Fruit fly (Drosophila melanogaster) whole organism, embryonic: ENCODE data around the gene Cyp4d1.

Source experiments
- Abd-B ChIP-seq: fragments of 200-800 bp; sonication (Bioruptor generic); optimal IDR thresholded peaks from 2 replicates; lab custom pipeline; 2018; ENCODE audit warnings: missing biosample characterization, mild to moderate bottlenecking, missing genetic modification characterization, moderate library complexity
- Adf1 ChIP-seq: fragments of 200-800 bp; sonication (Bioruptor generic); IDR thresholded peaks from 2 replicates; pipeline ENCODE4 v1.3.6; 2022; ENCODE audit warnings: missing biosample characterization, missing genetic modification characterization
- B-H2 ChIP-seq: fragments of 200-800 bp; sonication (Bioruptor generic); optimal IDR thresholded peaks from 2 replicates; lab custom pipeline; 2018; ENCODE audit warnings: missing biosample characterization, mild to moderate bottlenecking, missing genetic modification characterization
- CG10321 ChIP-seq: fragments of 200-800 bp; sonication (Bioruptor generic); IDR thresholded peaks from 2 replicates; pipeline ENCODE4 v1.3.6; 2022; ENCODE audit warnings: missing biosample characterization, missing genetic modification characterization
- CG10543 ChIP-seq: fragments of 200-800 bp; sonication (Bioruptor generic); optimal IDR thresholded peaks from 3 replicates; lab custom pipeline; 2017; ENCODE audit warnings: missing biosample characterization, mild to moderate bottlenecking, missing genetic modification characterization, moderate library complexity
- CG17328 ChIP-seq: fragments of 200-800 bp; sonication (Bioruptor generic); IDR thresholded peaks from 2 replicates; pipeline ENCODE4 v1.3.6; 2022; ENCODE audit warnings: missing biosample characterization, missing genetic modification characterization
- CG17385 ChIP-seq: fragments of 200-800 bp; sonication (Bioruptor generic); optimal IDR thresholded peaks from 3 replicates; lab custom pipeline; 2018; ENCODE audit warnings: missing biosample characterization, mild to moderate bottlenecking, missing genetic modification characterization
- CG1832 ChIP-seq: fragments of 200-800 bp; sonication (Bioruptor generic); optimal IDR thresholded peaks from 2 replicates; lab custom pipeline; 2017; ENCODE audit warnings: missing biosample characterization, mild to moderate bottlenecking, missing genetic modification characterization, inconsistent platforms
- CG32767 ChIP-seq: fragments of 200-800 bp; sonication (Bioruptor generic); IDR thresholded peaks from 2 replicates; pipeline ENCODE4 v1.3.6; 2022; ENCODE audit warnings: missing biosample characterization, missing genetic modification characterization
- CG33557 ChIP-seq: fragments of 200-800 bp; sonication (Bioruptor generic); optimal IDR thresholded peaks from 2 replicates; lab custom pipeline; 2019; ENCODE audit warnings: missing biosample characterization, mild to moderate bottlenecking, missing genetic modification characterization, moderate library complexity
- CG4707 ChIP-seq: fragments of 200-800 bp; sonication (Bioruptor generic); optimal IDR thresholded peaks from 2 replicates; lab custom pipeline; 2018; ENCODE audit warnings: missing biosample characterization, mild to moderate bottlenecking, missing genetic modification characterization, moderate library complexity
- CG8290 ChIP-seq, 3 experiments: fragments of 200-800 bp; sonication (Bioruptor generic); optimal IDR thresholded peaks; 2 replicates each; lab custom pipeline; 2016 to 2019; ENCODE audit warnings: missing biosample characterization in 3 of 3, missing genetic modification characterization in 3 of 3, mild to moderate bottlenecking in 2 of 3, moderate library complexity in 1 of 3
- CG8388 ChIP-seq: fragments of 200-800 bp; sonication (Bioruptor generic); optimal IDR thresholded peaks from 2 replicates; lab custom pipeline; 2019; ENCODE audit warnings: missing biosample characterization, mild to moderate bottlenecking, missing genetic modification characterization, moderate library complexity
- CoRest ChIP-seq: fragments of 200-800 bp; sonication (Bioruptor generic); optimal IDR thresholded peaks from 3 replicates; lab custom pipeline; 2018; ENCODE audit warnings: missing biosample characterization, mild to moderate bottlenecking, missing genetic modification characterization, moderate library complexity
- Deaf1 ChIP-seq: fragments of 200-800 bp; optimal IDR thresholded peaks from 3 replicates; lab custom pipeline; 2019; ENCODE audit warnings: missing biosample characterization, mild to moderate bottlenecking, missing genetic modification characterization, moderate library complexity
- Ets97D ChIP-seq: fragments of 200-800 bp; sonication (Bioruptor generic); optimal IDR thresholded peaks from 3 replicates; lab custom pipeline; 2016; ENCODE audit warnings: missing biosample characterization, missing genetic modification characterization
- HLH54F ChIP-seq: fragments of 200-800 bp; sonication (Bioruptor generic); optimal IDR thresholded peaks from 3 replicates; lab custom pipeline; 2016; ENCODE audit warnings: missing biosample characterization, missing genetic modification characterization
- Jarid2 ChIP-seq: fragments of 200-800 bp; sonication (Bioruptor generic); optimal IDR thresholded peaks from 3 replicates; lab custom pipeline; 2017; ENCODE audit warnings: mild to moderate bottlenecking, missing biosample characterization, missing genetic modification reagents, missing genetic modification characterization
- MBD-R2 ChIP-seq: fragments of 200-800 bp; sonication (Bioruptor generic); IDR thresholded peaks from 2 replicates; pipeline ENCODE4 v1.3.6; 2022; ENCODE audit warnings: missing biosample characterization, missing genetic modification characterization
- Neu2 ChIP-seq: fragments of 200-800 bp; sonication (Bioruptor generic); optimal IDR thresholded peaks from 3 replicates; lab custom pipeline; 2016; ENCODE audit warnings: missing biosample characterization, missing genetic modification characterization, borderline replicate concordance
- Nf-YA ChIP-seq: fragments of 200-800 bp; sonication (Bioruptor generic); IDR thresholded peaks from 2 replicates; pipeline ENCODE4 v1.3.6; 2022; ENCODE audit warnings: missing biosample characterization, missing genetic modification characterization
- Nf-YB ChIP-seq: fragments of 200-800 bp; sonication (Bioruptor generic); optimal IDR thresholded peaks from 3 replicates; lab custom pipeline; 2019; ENCODE audit warnings: missing biosample characterization, mild to moderate bottlenecking, missing genetic modification characterization, moderate library complexity
- Nf-YC ChIP-seq: fragments of 200-800 bp; optimal IDR thresholded peaks from 3 replicates; lab custom pipeline; 2019; ENCODE audit warnings: missing biosample characterization, mild to moderate bottlenecking, missing genetic modification characterization, moderate library complexity
- NfI ChIP-seq: fragments of 200-800 bp; sonication (Bioruptor generic); optimal IDR thresholded peaks from 3 replicates; lab custom pipeline; 2018; ENCODE audit warnings: missing biosample characterization, mild to moderate bottlenecking, missing genetic modification characterization, moderate library complexity
- Opbp ChIP-seq: fragments of 200-800 bp; sonication (Bioruptor generic); IDR thresholded peaks from 3 replicates; pipeline ENCODE4 v1.3.6; 2022; ENCODE audit warnings: missing biosample characterization, missing genetic modification characterization; ENCODE audit not compliant: partially characterized antibody
- Ptx1 ChIP-seq: fragments of 200-800 bp; sonication (Bioruptor generic); IDR thresholded peaks from 2 replicates; pipeline ENCODE4 v1.3.6; 2022; ENCODE audit warnings: missing biosample characterization, missing genetic modification characterization
- Vsx1 ChIP-seq: fragments of 200-800 bp; sonication (Bioruptor generic); optimal IDR thresholded peaks from 2 replicates; lab custom pipeline; 2017; ENCODE audit warnings: missing biosample characterization, mild to moderate bottlenecking, missing genetic modification characterization, missing genetic modification reagents
- abd-A ChIP-seq: fragments of 200-800 bp; sonication (Bioruptor generic); optimal IDR thresholded peaks from 3 replicates; lab custom pipeline; 2019; ENCODE audit warnings: missing biosample characterization, mild to moderate bottlenecking, missing genetic modification characterization, moderate library complexity
- aop ChIP-seq: fragments of 200-800 bp; sonication (Bioruptor generic); IDR thresholded peaks from 2 replicates; pipeline ENCODE4 v1.3.6; 2022; ENCODE audit warnings: missing biosample characterization, missing genetic modification characterization
- ash1 ChIP-seq: fragments of 200-800 bp; sonication (Bioruptor generic); optimal IDR thresholded peaks from 2 replicates; lab custom pipeline; 2018; ENCODE audit warnings: missing biosample characterization, mild to moderate bottlenecking, missing genetic modification characterization
- bigmax ChIP-seq: fragments of 200-800 bp; sonication (Bioruptor generic); optimal IDR thresholded peaks from 2 replicates; lab custom pipeline; 2018; ENCODE audit warnings: missing biosample characterization, mild to moderate bottlenecking, missing genetic modification characterization
- cad ChIP-seq: fragments of >200 bp; optimal IDR thresholded peaks from 2 replicates; lab custom pipeline; 2017; ENCODE audit warnings: missing biosample characterization, missing genetic modification characterization
- cg ChIP-seq: fragments of 200-800 bp; sonication (Bioruptor generic); optimal IDR thresholded peaks from 3 replicates; lab custom pipeline; 2019; ENCODE audit warnings: missing biosample characterization, mild to moderate bottlenecking, missing genetic modification characterization, moderate library complexity
- ci ChIP-seq: fragments of 200-800 bp; sonication (Bioruptor generic); IDR thresholded peaks from 3 replicates; pipeline ENCODE4 v1.3.6; 2022; ENCODE audit warnings: missing biosample characterization, missing genetic modification characterization
- crol ChIP-seq: fragments of 200-800 bp; sonication (Bioruptor generic); IDR thresholded peaks from 2 replicates; pipeline ENCODE4 v1.3.6; 2022; ENCODE audit warnings: missing biosample characterization, missing genetic modification characterization
- hth ChIP-seq: fragments of >200 bp; optimal IDR thresholded peaks from 2 replicates; lab custom pipeline; 2017; ENCODE audit warnings: inconsistent platforms
- kni ChIP-seq: fragments of 200-800 bp; sonication (Bioruptor generic); optimal IDR thresholded peaks from 3 replicates; lab custom pipeline; 2017; ENCODE audit warnings: mild to moderate bottlenecking, missing biosample characterization, missing genetic modification reagents, missing genetic modification characterization
- knrl ChIP-seq: fragments of 200-800 bp; sonication (Bioruptor generic); IDR thresholded peaks from 3 replicates; pipeline ENCODE4 v1.3.6; 2022; ENCODE audit warnings: missing biosample characterization, missing genetic modification characterization; ENCODE audit not compliant: partially characterized antibody
- mirr ChIP-seq: fragments of 200-800 bp; sonication (Bioruptor generic); optimal IDR thresholded peaks from 3 replicates; lab custom pipeline; 2018; ENCODE audit warnings: missing biosample characterization, mild to moderate bottlenecking, missing genetic modification characterization
- nerfin-1 ChIP-seq: fragments of 200-800 bp; sonication (Bioruptor generic); optimal IDR thresholded peaks from 3 replicates; lab custom pipeline; 2019; ENCODE audit warnings: missing biosample characterization, mild to moderate bottlenecking, missing genetic modification characterization, moderate library complexity
- pfk ChIP-seq: fragments of 200-800 bp; sonication (Bioruptor generic); optimal IDR thresholded peaks from 2 replicates; lab custom pipeline; 2018; ENCODE audit warnings: missing biosample characterization, mild to moderate bottlenecking, missing genetic modification characterization, moderate library complexity
- phol ChIP-seq: fragments of 200-800 bp; sonication (Bioruptor generic); optimal IDR thresholded peaks from 3 replicates; lab custom pipeline; 2018; ENCODE audit warnings: missing biosample characterization, mild to moderate bottlenecking, missing genetic modification characterization, moderate library complexity
- seq ChIP-seq: fragments of 200-800 bp; sonication (Bioruptor generic); IDR thresholded peaks from 2 replicates; pipeline ENCODE4 v1.3.6; 2022; ENCODE audit warnings: missing biosample characterization, missing genetic modification characterization
- sqz ChIP-seq: fragments of 200-800 bp; sonication (Bioruptor generic); optimal IDR thresholded peaks from 3 replicates; lab custom pipeline; 2018; ENCODE audit warnings: missing biosample characterization, mild to moderate bottlenecking, missing genetic modification characterization
- toy ChIP-seq: fragments of 200-800 bp; sonication (Bioruptor generic); IDR thresholded peaks from 2 replicates; pipeline ENCODE4 v1.3.6; 2022; ENCODE audit warnings: missing biosample characterization, missing genetic modification characterization
- twi ChIP-seq: fragments of 200-800 bp; optimal IDR thresholded peaks from 2 replicates; lab custom pipeline; 2019; ENCODE audit warnings: missing biosample characterization, mild to moderate bottlenecking, missing genetic modification characterization, moderate library complexity
- vvl ChIP-seq: fragments of 200-800 bp; sonication (Bioruptor generic); IDR thresholded peaks from 2 replicates; pipeline ENCODE4 v1.3.6; 2022; ENCODE audit warnings: missing biosample characterization, missing genetic modification characterization
- wek ChIP-seq: fragments of 200-800 bp; sonication (Bioruptor generic); optimal IDR thresholded peaks from 3 replicates; lab custom pipeline; 2018; ENCODE audit warnings: missing biosample characterization, mild to moderate bottlenecking, missing genetic modification characterization, moderate library complexity
- zen ChIP-seq: fragments of 200-800 bp; sonication (Bioruptor generic); optimal IDR thresholded peaks from 3 replicates; lab custom pipeline; 2018; ENCODE audit warnings: missing biosample characterization, mild to moderate bottlenecking, missing genetic modification characterization, moderate library complexity

Gene Cyp4d1

dm6 chrX:2140487-2140886 is 21.5 kb downstream of the Cyp4d1 start:
- peak; percentile 24 for TF ChIP-seq phol
- TF ChIP-seq Ptx1 (GFP tag; lab: Robert Waterston, UW) = no peak
- TF ChIP-seq CoRest = peak; percentile 21
- TF ChIP-seq kni (GFP tag; lab: Kevin White, UChicago) = peak; percentile 33
- peak; percentile 92 for TF ChIP-seq ash1 (GFP tag; lab: Kevin White, UChicago)
- no peak for TF ChIP-seq knrl (GFP tag; lab: Robert Waterston, UW)
- TF ChIP-seq seq (GFP tag; lab: Robert Waterston, UW) = peak; percentile 75; the same call in 1 of the 2 replicates
- TF ChIP-seq CG4707 (GFP tag; lab: Kevin White, UChicago) = peak; percentile 5
- TF ChIP-seq CG8388 = peak; percentile 7
- peak; percentile 53; the same call in 1 of the 2 replicates for TF ChIP-seq aop (GFP tag; lab: Robert Waterston, UW)
- peak; percentile 8; the same call in 1 of the 2 replicates for TF ChIP-seq crol (GFP tag; lab: Robert Waterston, UW)
- peak; percentile 84 for TF ChIP-seq CG1832 (GFP tag; lab: Kevin White, UChicago)
- peak; percentile 88 for TF ChIP-seq sqz (GFP tag; lab: Kevin White, UChicago)
- TF ChIP-seq CG32767 (GFP tag; lab: Robert Waterston, UW) = peak; percentile 29; the same call in 1 of the 2 replicates
- peak; percentile 48; the same call in 1 of the 3 replicates for TF ChIP-seq ci (GFP tag; lab: Robert Waterston, UW)
- TF ChIP-seq Adf1 = peak; percentile 61
- peak; percentile 98 for TF ChIP-seq Nf-YB (GFP tag; lab: Kevin White, UChicago)
- peak; percentile 60 for TF ChIP-seq cad
- 0 out of 3 replicates have a peak, but pooled peaks have one; percentile 29 for TF ChIP-seq Opbp (GFP tag; lab: Robert Waterston, UW)
- TF ChIP-seq Jarid2 (GFP tag; lab: Kevin White, UChicago) = peak; percentile 54
- TF ChIP-seq Abd-B (GFP tag; lab: Kevin White, UChicago) = peak; percentile 9
- 0 out of 2 replicates have a peak, but pooled peaks have one; percentile 6 for TF ChIP-seq CG17328 (GFP tag; lab: Robert Waterston, UW)
- peak; percentile 58 for TF ChIP-seq pfk
- TF ChIP-seq Neu2 = no peak
- TF ChIP-seq nerfin-1 (tag; lab: Kevin White, UChicago) = peak; percentile 29
- TF ChIP-seq twi (tag; lab: Kevin White, UChicago) = peak; percentile 9
- peak; percentile 19 for TF ChIP-seq Deaf1 (tag; lab: Kevin White, UChicago)
- TF ChIP-seq toy = no peak
- no peak for TF ChIP-seq CG8290 (GFP tag; optimal IDR thresholded peaks at IDR 0.05; lab: Kevin White, UChicago)
- peak in 1 of 2 experiments; percentile 15 for TF ChIP-seq CG8290 (tag; optimal IDR thresholded peaks at IDR 0.05; lab: Kevin White, UChicago)
- no peak for TF ChIP-seq HLH54F (GFP tag; lab: Kevin White, UChicago)
- TF ChIP-seq NfI (GFP tag; lab: Kevin White, UChicago) = peak; percentile 30
- peak; percentile 41; the same call in 1 of the 2 replicates for TF ChIP-seq vvl
- TF ChIP-seq abd-A = peak; percentile 86
- peak; percentile 1 for TF ChIP-seq CG17385 (GFP tag; lab: Kevin White, UChicago)
- peak; percentile 98 for TF ChIP-seq Nf-YC (tag; lab: Kevin White, UChicago)
- TF ChIP-seq CG33557 (GFP tag; lab: Kevin White, UChicago) = peak; percentile 8
- TF ChIP-seq hth (lab: Kevin White, UChicago) = no peak
- peak; percentile 46 for TF ChIP-seq mirr
- TF ChIP-seq B-H2 (GFP tag; lab: Kevin White, UChicago) = peak; percentile 44
- peak; percentile 10 for TF ChIP-seq zen (tag; lab: Kevin White, UChicago)
- TF ChIP-seq wek (GFP tag; lab: Kevin White, UChicago) = no peak
- TF ChIP-seq Vsx1 (GFP tag; lab: Kevin White, UChicago) = peak; percentile 8
- peak; percentile 68 for TF ChIP-seq Nf-YA
- TF ChIP-seq Ets97D (GFP tag; lab: Kevin White, UChicago) = peak; percentile 79
- TF ChIP-seq CG10543 = peak; percentile 26
- TF ChIP-seq cg (GFP tag; lab: Kevin White, UChicago) = peak; percentile 48
- no peak for TF ChIP-seq MBD-R2
- peak; percentile 95 for TF ChIP-seq CG10321
- no peak for TF ChIP-seq bigmax (GFP tag; lab: Kevin White, UChicago)
